Worm (Caenorhabditis elegans) whole organism, midembryonic: ENCODE measurements around the gene egas-3.

ENCODE experiments used
- T22C8.4 ChIP-seq: fragments of 200-800 bp; sonication (Bioruptor generic); IDR thresholded peaks from 2 replicates; pipeline ENCODE4 v1.3.6; 2022; ENCODE audit warnings: missing genetic modification characterization, missing compliant biosample characterization
- cog-1 ChIP-seq: sonication (generic microtip); optimal IDR thresholded peaks from 2 replicates; lab custom pipeline; 2016; ENCODE audit warnings: missing genetic modification characterization, missing compliant biosample characterization
- flt-1 ChIP-seq: fragments of 200-800 bp; sonication (Bioruptor generic); IDR thresholded peaks from 2 replicates; pipeline ENCODE4 v1.3.6; 2022; ENCODE audit warnings: missing genetic modification characterization, missing compliant biosample characterization
- klf-2 ChIP-seq: fragments of 200-800 bp; sonication (Bioruptor generic); conservative IDR thresholded peaks from 2 replicates; pipeline ENCODE4 v1.3.6; 2022; ENCODE audit warnings: missing genetic modification reagents, missing genetic modification characterization, missing compliant biosample characterization
- med-1 ChIP-seq: sonication (generic microtip); optimal IDR thresholded peaks from 2 replicates; lab custom pipeline; 2017; ENCODE audit warnings: missing genetic modification characterization, mild to moderate bottlenecking, missing compliant biosample characterization, antibody characterized with exemption, missing genetic modification reagents; ENCODE audit not compliant: insufficient read depth
- ref-1 ChIP-seq: fragments of 200-800 bp; sonication (Bioruptor generic); conservative IDR thresholded peaks from 2 replicates; pipeline ENCODE4 v1.3.6; 2022; ENCODE audit warnings: missing genetic modification reagents, missing genetic modification characterization, missing compliant biosample characterization
- tab-1 ChIP-seq: fragments of 200-800 bp; sonication (Bioruptor generic); IDR thresholded peaks from 2 replicates; pipeline ENCODE4 v1.3.6; 2022; ENCODE audit warnings: missing genetic modification characterization, missing compliant biosample characterization
- ztf-23 ChIP-seq: fragments of 200-800 bp; sonication (Bioruptor generic); IDR thresholded peaks from 2 replicates; pipeline ENCODE4 v1.3.6; 2022; ENCODE audit warnings: missing genetic modification reagents, missing genetic modification characterization, missing compliant biosample characterization
- ztf-29 ChIP-seq: fragments of 200-800 bp; sonication (Bioruptor generic); IDR thresholded peaks from 2 replicates; pipeline ENCODE4 v1.3.6; 2022; ENCODE audit warnings: missing genetic modification reagents, missing genetic modification characterization, missing compliant biosample characterization

Gene egas-3

DNA sequence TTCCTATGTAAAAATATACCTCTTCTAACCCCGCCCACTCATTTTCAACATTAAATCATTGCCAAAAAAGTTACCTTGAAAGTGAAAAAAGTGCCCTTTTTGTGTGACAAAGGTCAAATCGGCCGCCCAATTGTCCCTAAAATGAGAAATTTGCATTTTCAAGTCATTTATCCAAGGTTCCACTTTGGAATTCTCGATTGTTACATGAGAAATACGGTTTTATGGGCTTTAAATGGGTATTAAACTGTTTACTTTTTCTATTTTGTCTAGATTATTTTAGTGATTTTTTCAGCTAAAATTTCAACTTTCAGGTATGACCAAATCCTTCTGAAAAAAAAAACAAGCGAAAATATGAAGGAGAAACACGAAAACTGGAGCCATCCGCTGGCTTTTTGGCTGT lies 43.7 kb downstream of the egas-3 start, which contains the start of gene grdn-1:
TSS of gene grdn-1 (plus strand) at position 301 of the 400 bp plus-strand sequence.
- TF ChIP-seq flt-1 (GFP tag; lab: Robert Waterston, UW) (no peak), klf-2 (GFP tag; lab: Robert Waterston, UW) (no peak), ztf-29 (no peak), ztf-23 (GFP tag; lab: Robert Waterston, UW) (no peak), T22C8.4 (GFP tag; lab: Robert Waterston, UW) (no peak), cog-1 (tag; lab: Kevin White, UChicago) (no peak), ref-1 (GFP tag; lab: Robert Waterston, UW) (no peak), tab-1 (GFP tag; lab: Robert Waterston, UW) (no peak), med-1 (GFP tag; lab: Kevin White, UChicago) (no peak)

DNA sequence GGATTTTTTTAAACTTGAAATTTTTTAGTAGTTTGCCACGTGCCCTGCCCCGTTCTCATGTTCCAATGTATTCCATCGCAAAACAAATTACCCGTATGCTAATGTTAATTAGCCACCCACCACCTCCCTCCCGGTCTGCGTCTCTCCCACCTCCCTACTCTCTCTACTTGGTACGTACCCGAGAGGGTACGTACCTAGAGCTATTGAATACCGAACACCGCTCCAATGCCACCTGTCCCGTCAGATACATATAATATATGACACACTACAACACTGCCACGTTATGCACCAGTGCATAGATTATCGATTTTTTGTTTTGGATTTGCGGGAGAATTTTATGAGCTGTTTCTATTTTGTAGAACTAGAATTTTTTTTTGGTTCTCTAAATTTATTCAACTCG lies 46.6 kb downstream of the egas-3 start:
- TF ChIP-seq cog-1 (tag; lab: Kevin White, UChicago): peak; percentile 71
- TF ChIP-seq klf-2 (GFP tag; lab: Robert Waterston, UW): no peak
- 0 out of 2 replicates have a peak, but pooled peaks have one; percentile 55 for TF ChIP-seq flt-1 (GFP tag; lab: Robert Waterston, UW)
- no peak for TF ChIP-seq med-1 (GFP tag; lab: Kevin White, UChicago)
- 0 out of 2 replicates have a peak, but pooled peaks have one; percentile 33 for TF ChIP-seq tab-1 (GFP tag; lab: Robert Waterston, UW)
- peak; percentile 78 for TF ChIP-seq T22C8.4 (GFP tag; lab: Robert Waterston, UW)
- TF ChIP-seq ztf-23 (GFP tag; lab: Robert Waterston, UW): no peak

DNA sequence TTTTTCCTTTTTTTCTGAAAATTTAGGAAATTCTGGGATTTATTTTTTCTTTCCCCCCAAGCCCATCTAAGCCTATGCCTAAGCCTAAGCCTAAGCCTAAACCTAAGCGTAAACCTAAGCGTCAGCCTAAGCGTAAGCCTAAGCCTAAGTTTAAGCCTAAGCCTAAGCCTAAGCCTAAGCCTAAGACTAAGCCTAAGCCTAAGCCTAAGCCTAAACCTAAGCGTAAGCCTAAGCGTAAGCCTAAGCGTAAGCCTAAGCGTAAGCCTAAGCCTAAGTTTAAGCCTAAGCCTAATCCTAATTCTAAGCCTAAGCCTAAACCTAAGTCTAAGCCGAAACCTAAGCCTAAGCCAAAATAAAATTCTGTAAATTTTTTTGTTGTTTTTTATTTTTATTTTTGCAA lies 48.2 kb downstream of the egas-3 start:
- TF ChIP-seq cog-1 (tag; lab: Kevin White, UChicago) (no peak), ztf-29 (peak; percentile 81)

DNA sequence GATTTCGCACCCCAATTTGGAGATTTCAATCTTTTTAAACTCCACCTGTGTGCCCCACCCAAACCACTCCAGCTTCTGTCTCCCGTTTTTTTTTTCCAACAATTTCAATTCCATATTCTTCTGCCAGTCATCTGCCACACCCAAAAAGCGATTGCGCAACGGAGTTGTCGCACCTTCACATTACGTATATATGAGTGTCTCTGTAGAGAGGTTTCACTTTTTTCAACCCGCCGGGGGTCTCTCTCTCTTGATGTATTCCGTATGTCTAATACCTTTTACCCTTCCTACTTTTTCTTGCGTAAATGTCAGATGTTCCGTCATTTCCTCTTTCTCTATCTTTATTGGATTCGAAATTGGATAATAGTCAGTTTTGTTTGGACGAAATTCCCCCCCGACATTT lies 49.2 kb downstream of the egas-3 start:
- TF ChIP-seq tab-1 (GFP tag; lab: Robert Waterston, UW): no peak
- TF ChIP-seq cog-1 (tag; lab: Kevin White, UChicago): no peak
- no peak for TF ChIP-seq med-1 (GFP tag; lab: Kevin White, UChicago)
- TF ChIP-seq ztf-23 (GFP tag; lab: Robert Waterston, UW): no peak
- TF ChIP-seq ref-1 (GFP tag; lab: Robert Waterston, UW): no peak

DNA sequence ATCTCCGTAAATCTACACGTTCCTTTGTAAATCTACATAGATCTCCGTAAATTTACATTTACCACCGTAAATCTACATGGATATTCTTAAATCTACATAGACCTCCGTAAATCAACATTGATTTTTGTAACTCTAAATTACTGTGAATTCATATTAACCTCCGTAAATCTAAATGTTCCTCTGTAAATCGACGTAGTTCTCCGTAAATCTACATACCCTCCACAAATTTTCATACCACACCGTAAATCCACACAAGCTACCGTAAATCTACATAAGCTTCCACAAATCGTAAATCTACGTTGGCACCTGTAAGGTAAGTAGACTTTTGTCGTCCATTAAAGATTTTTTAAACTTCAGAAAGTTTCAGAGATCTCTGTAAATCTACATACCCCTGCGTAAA lies 51.0 kb downstream of the egas-3 start:
- TF ChIP-seq flt-1 (GFP tag; lab: Robert Waterston, UW) (no peak), klf-2 (GFP tag; lab: Robert Waterston, UW) (no peak), ztf-29 (no peak), tab-1 (GFP tag; lab: Robert Waterston, UW) (no peak), cog-1 (tag; lab: Kevin White, UChicago) (no peak), ref-1 (GFP tag; lab: Robert Waterston, UW) (no peak), ztf-23 (GFP tag; lab: Robert Waterston, UW) (no peak), med-1 (GFP tag; lab: Kevin White, UChicago) (no peak), T22C8.4 (GFP tag; lab: Robert Waterston, UW) (no peak)

DNA sequence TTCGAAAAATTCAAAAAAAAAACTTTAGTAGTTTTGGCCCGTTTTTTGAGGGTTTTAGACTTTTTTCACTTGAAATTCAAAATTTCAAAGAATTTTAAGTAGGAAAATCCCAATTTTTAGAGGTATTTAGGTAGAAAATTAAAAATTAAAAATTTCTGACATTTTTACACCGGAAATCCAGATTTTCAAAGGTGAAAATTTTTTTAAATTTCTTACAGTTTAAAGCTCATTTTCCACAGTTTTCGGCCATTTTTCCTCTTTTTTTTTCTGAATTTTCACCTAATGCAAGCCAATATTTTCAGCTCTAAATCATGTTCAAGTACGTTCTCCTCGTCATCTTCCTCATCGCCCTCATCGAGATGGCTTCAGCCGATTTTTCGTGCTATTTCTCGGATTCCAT lies 53.8 kb downstream of the egas-3 start, which contains the start of gene txt-14:
TSS of gene txt-14 (plus strand) at position 301 of the 400 bp plus-strand sequence.
- TF ChIP-seq med-1 (GFP tag; lab: Kevin White, UChicago) (no peak), T22C8.4 (GFP tag; lab: Robert Waterston, UW) (no peak), ref-1 (GFP tag; lab: Robert Waterston, UW) (no peak), klf-2 (GFP tag; lab: Robert Waterston, UW) (no peak), flt-1 (GFP tag; lab: Robert Waterston, UW) (no peak), ztf-29 (no peak), ztf-23 (GFP tag; lab: Robert Waterston, UW) (no peak), cog-1 (tag; lab: Kevin White, UChicago) (no peak), tab-1 (GFP tag; lab: Robert Waterston, UW) (no peak)

DNA sequence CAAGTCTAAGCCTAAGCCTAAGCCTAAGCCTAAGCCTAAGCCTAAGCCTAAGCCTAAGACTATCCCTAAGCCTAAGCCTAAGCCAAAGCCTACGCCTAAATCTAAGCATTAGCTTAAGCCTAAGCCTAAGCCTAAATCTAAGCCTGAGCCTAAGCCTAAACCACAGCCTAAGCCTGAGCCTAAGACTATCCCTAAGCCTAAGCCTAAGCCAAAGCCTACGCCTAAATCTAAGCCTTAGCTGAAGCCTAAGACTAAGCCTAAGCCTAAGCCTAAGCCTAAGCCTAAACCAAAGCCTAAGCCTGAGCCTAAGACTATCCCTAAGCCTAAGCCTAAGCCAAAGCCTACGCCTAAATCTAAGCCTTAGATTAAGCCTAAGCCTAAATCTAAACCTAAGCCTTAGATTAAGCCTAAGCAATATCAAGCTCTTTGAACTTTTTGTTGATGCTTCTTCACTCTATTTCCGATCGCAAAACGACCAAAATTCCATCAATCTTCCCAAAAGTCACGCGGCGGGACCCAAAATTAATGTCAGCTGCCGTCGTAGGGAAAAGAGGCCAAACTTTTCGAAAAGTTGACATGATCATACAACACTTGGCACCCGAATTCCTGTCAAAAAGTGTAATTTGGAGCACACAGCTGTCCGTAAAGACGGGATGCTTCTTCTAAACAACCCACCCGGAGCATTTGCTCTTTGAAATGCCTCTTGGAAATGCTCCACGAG lies 54.6 kb downstream of the egas-3 start:
- no peak for TF ChIP-seq cog-1 (tag; lab: Kevin White, UChicago)
- TF ChIP-seq tab-1 (GFP tag; lab: Robert Waterston, UW): no peak
- TF ChIP-seq ztf-23 (GFP tag; lab: Robert Waterston, UW): no peak
- no peak for TF ChIP-seq ztf-29
- TF ChIP-seq ref-1 (GFP tag; lab: Robert Waterston, UW): no peak; the same call in 1 of the 2 replicates
- TF ChIP-seq T22C8.4 (GFP tag; lab: Robert Waterston, UW): no peak
- no peak for TF ChIP-seq klf-2 (GFP tag; lab: Robert Waterston, UW)
- no peak for TF ChIP-seq flt-1 (GFP tag; lab: Robert Waterston, UW)
- no peak for TF ChIP-seq med-1 (GFP tag; lab: Kevin White, UChicago)

DNA sequence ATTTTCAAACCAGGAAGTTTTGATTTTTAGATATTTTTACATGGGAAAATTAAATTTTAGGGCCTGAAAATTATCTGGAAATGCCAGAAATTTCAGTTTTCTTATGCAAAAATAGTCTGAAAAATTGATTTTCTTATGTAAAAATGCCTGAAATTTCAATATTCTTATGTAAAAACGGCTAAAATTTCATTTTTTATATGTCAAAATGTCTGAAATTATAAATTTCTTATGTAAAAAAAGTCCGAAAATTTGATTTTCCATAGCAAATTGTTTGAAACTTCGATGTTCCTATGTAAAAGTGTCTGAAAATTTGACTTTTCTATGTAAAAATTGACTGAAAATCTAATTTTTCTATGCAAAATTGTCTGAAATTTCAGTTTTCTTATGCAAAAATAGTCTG lies 56.5 kb downstream of the egas-3 start, which contains the start of gene Y51A2D.13:
TSS of gene Y51A2D.13 (minus strand) at position 101 of the 400 bp plus-strand sequence.
- no peak for TF ChIP-seq ztf-23 (GFP tag; lab: Robert Waterston, UW)
- no peak for TF ChIP-seq klf-2 (GFP tag; lab: Robert Waterston, UW)
- TF ChIP-seq tab-1 (GFP tag; lab: Robert Waterston, UW): no peak
